Worm (Caenorhabditis elegans): Measurements from ENCODE around the gene C32H11.4.

ce11 chrIV:12893166-12893565, 27.9 kb upstream of the C32H11.4 start, which contains the start of gene K08D8.12:
- TF ChIP-seq cog-1 (tag; optimal IDR thresholded peaks at IDR 0.05) (no peak), med-1 (GFP tag; optimal IDR thresholded peaks at IDR 0.05; ENCODE audit: insufficient read depth) (no peak), klf-2 (GFP tag; conservative IDR thresholded peaks at IDR 0.05) (no peak), ztf-23 (GFP tag; IDR thresholded peaks at IDR 0.05) (no peak), ref-1 (GFP tag; conservative IDR thresholded peaks at IDR 0.05) (no peak)
